Fruit fly (Drosophila melanogaster) S2 (cell line): Measurements from ENCODE around the gene CG14926.

Source experiments
- CG8478 ChIP-seq: fragments of >200 bp; optimal IDR thresholded peaks from 2 replicates; lab custom pipeline; 2018
- CTCF ChIP-seq, 2 experiments: fragments of >200 bp; optimal IDR thresholded peaks; 2 replicates each; lab custom pipeline; 2018

- TF ChIP-seq CTCF (optimal IDR thresholded peaks at IDR 0.05; lab: Kevin White, UChicago), result no peak
- TF ChIP-seq CG8478 (lab: Kevin White, UChicago), result no peak
Observed at dm6 chr2L:11359193-11359592, 16.1 kb upstream of the CG14926 start.
